Fruit fly (Drosophila melanogaster): ENCODE results near the gene hb.

Gene hb

DNA sequence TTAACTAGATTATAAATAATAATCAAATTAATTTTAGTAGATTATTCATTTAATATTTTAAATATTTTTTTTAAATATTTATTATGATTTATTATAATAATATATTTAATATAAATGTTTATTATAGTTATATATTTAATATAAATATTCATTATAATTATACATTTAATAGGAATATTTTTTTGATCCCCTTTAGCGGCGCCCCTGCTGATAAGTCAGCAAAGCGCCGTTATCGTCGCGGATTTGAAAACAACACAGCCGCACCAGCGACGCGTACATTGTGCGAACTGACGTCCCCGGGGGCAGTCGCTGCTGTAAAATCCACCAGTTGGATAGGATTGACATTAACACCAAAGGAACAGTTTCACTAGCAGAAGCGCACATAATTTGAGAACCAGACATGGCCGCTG is 15.1 kb upstream of the hb start, which contains the start of gene CG8112 (continued):
- TF ChIP-seq CG3995 (GFP tag; optimal IDR thresholded peaks at IDR 0.05) = no peak
- TF ChIP-seq Sry-δ (GFP tag; optimal IDR thresholded peaks at IDR 0.05) = no peak
- no peak for TF ChIP-seq Sry-β (GFP tag; optimal IDR thresholded peaks at IDR 0.05)
- TF ChIP-seq repo (GFP tag; optimal IDR thresholded peaks at IDR 0.05) = no peak
- peak; percentile 30 for TF ChIP-seq Fer3 (tag; optimal IDR thresholded peaks at IDR 0.05)
- no peak for TF ChIP-seq bab2 (GFP tag; optimal IDR thresholded peaks at IDR 0.05)
- no peak for TF ChIP-seq Mes4 (GFP tag; optimal IDR thresholded peaks at IDR 0.05)
- no peak for TF ChIP-seq ERR (GFP tag; optimal IDR thresholded peaks at IDR 0.05)
- no peak for TF ChIP-seq E2f2 (GFP tag; IDR thresholded peaks at IDR 0.05)
- TF ChIP-seq CG14050 (GFP tag; IDR thresholded peaks at IDR 0.05) = no peak
- TF ChIP-seq az2 (GFP tag; optimal IDR thresholded peaks at IDR 0.05) = no peak
- no peak for TF ChIP-seq sr (GFP tag; IDR thresholded peaks at IDR 0.05)
- no peak for TF ChIP-seq lov (optimal IDR thresholded peaks at IDR 0.05)
- no peak for TF ChIP-seq lov (GFP tag; IDR thresholded peaks at IDR 0.05)
- TF ChIP-seq Dad (GFP tag; optimal IDR thresholded peaks at IDR 0.05) = no peak
- TF ChIP-seq CG10431 (GFP tag; optimal IDR thresholded peaks at IDR 0.05) = no peak
- TF ChIP-seq Dek (tag; optimal IDR thresholded peaks at IDR 0.05) = no peak
- TF ChIP-seq Ravus (GFP tag; IDR thresholded peaks at IDR 0.05) = no peak
- peak; percentile 44 for TF ChIP-seq CG8924 (tag; optimal IDR thresholded peaks at IDR 0.05)
- no peak for TF ChIP-seq CG1792 (GFP tag; optimal IDR thresholded peaks at IDR 0.05)
- no peak for TF ChIP-seq schlank (tag; optimal IDR thresholded peaks at IDR 0.05)
- no peak for TF ChIP-seq CG9609 (GFP tag; optimal IDR thresholded peaks at IDR 0.05)
- no peak for TF ChIP-seq pita (GFP tag; optimal IDR thresholded peaks at IDR 0.05)
- no peak for TF ChIP-seq fd64A (GFP tag; optimal IDR thresholded peaks at IDR 0.05)
- TF ChIP-seq sug (tag; optimal IDR thresholded peaks at IDR 0.05) = no peak
- no peak for TF ChIP-seq CG4404 (GFP tag; IDR thresholded peaks at IDR 0.05)
- TF ChIP-seq sim (GFP tag; IDR thresholded peaks at IDR 0.05) = no peak
- no peak for TF ChIP-seq mld (GFP tag; IDR thresholded peaks at IDR 0.05; ENCODE audit: partially characterized antibody)
- no peak for TF ChIP-seq Hr78 (GFP tag; optimal IDR thresholded peaks at IDR 0.05)
- TF ChIP-seq Ets65A (GFP tag) = no peak
- peak; percentile 12 for TF ChIP-seq Asciz (GFP tag; optimal IDR thresholded peaks at IDR 0.05)
- TF ChIP-seq CG10321 (GFP tag; IDR thresholded peaks at IDR 0.05) = no peak
- no peak for TF ChIP-seq CG7963 (GFP tag; IDR thresholded peaks at IDR 0.05; ENCODE audit: partially characterized antibody)
- no peak for TF ChIP-seq ind (GFP tag; optimal IDR thresholded peaks at IDR 0.05)
- no peak for TF ChIP-seq Max (GFP tag; optimal IDR thresholded peaks at IDR 0.05)
- no peak for TF ChIP-seq Mrtf (GFP tag; IDR thresholded peaks at IDR 0.05)
- TF ChIP-seq CG10565 (GFP tag; optimal IDR thresholded peaks at IDR 0.05) = no peak
- no peak for TF ChIP-seq Dll (GFP tag; IDR thresholded peaks at IDR 0.05; ENCODE audit: partially characterized antibody)
- peak; percentile 11 for TF ChIP-seq CG10979 (tag; optimal IDR thresholded peaks at IDR 0.05)
- TF ChIP-seq vnd (GFP tag; IDR thresholded peaks at IDR 0.05; ENCODE audit: partially characterized antibody) = no peak
- peak; percentile 19 for TF ChIP-seq CG3281 (GFP tag; optimal IDR thresholded peaks at IDR 0.05)
- no peak for TF ChIP-seq NFAT (GFP tag; IDR thresholded peaks at IDR 0.05)
- TF ChIP-seq CG33213 (GFP tag; optimal IDR thresholded peaks at IDR 0.05) = no peak
- TF ChIP-seq fd96Cb (tag; optimal IDR thresholded peaks at IDR 0.05) = peak; percentile 13
- TF ChIP-seq eve (GFP tag; optimal IDR thresholded peaks at IDR 0.05) = no peak
- TF ChIP-seq Neu2 (GFP tag; optimal IDR thresholded peaks at IDR 0.05; ENCODE audit: borderline replicate concordance) = no peak
- TF ChIP-seq H15 (GFP tag; IDR thresholded peaks at IDR 0.05) = no peak
- no peak for TF ChIP-seq Xrp1 (GFP tag; IDR thresholded peaks at IDR 0.05)
- TF ChIP-seq CG10267 (tag; optimal IDR thresholded peaks at IDR 0.05) = no peak
- peak; percentile 16 for TF ChIP-seq CG10543 (GFP tag; optimal IDR thresholded peaks at IDR 0.05)
- no peak for TF ChIP-seq CG1832 (GFP tag; optimal IDR thresholded peaks at IDR 0.05)
- TF ChIP-seq Aef1 (GFP tag; IDR thresholded peaks at IDR 0.05) = 0 out of 3 replicates have a peak, but pooled peaks have one; percentile 22

All from whole organism, embryonic.